Fruit fly (Drosophila melanogaster): ENCODE measurements around the gene CG5160.

dm6 chr2L:7352775-7353187, 45.8 kb downstream of the CG5160 start:
- TF ChIP-seq kay (GFP tag; ENCODE audit: borderline replicate concordance) (no peak), CG7101 (tag; optimal IDR thresholded peaks at IDR 0.05) (no peak), Crg-1 (GFP tag; optimal IDR thresholded peaks at IDR 0.05) (no peak), Hr96 (GFP tag; optimal IDR thresholded peaks at IDR 0.05) (no peak), CG14711 (tag; optimal IDR thresholded peaks at IDR 0.05) (no peak), CG1620 (GFP tag; optimal IDR thresholded peaks at IDR 0.05) (no peak), toe (GFP tag; optimal IDR thresholded peaks at IDR 0.05) (no peak), CG7045 (GFP tag; optimal IDR thresholded peaks at IDR 0.05) (no peak)
